Worm (Caenorhabditis elegans): ENCODE measurements around the gene lad-2.

ce11 chrIV:2928409-2928808 is 49.9 kb downstream of the lad-2 start, which contains the start of gene manf-1:
- TF ChIP-seq hmg-4 (GFP tag; optimal IDR thresholded peaks at IDR 0.05) (no peak), ceh-36 (tag; optimal IDR thresholded peaks at IDR 0.05) (no peak), ama-1 (optimal IDR thresholded peaks at IDR 0.05) (no peak), scrt-1 (GFP tag; IDR thresholded peaks at IDR 0.05) (no peak), pes-1 (GFP tag; IDR thresholded peaks at IDR 0.05) (no peak), hmbx-1 (tag; optimal IDR thresholded peaks at IDR 0.05) (no peak), hnd-1 (tag; optimal IDR thresholded peaks at IDR 0.05) (no peak)
